Fruit fly (Drosophila melanogaster) whole organism, pupa: ENCODE measurements around the gene CG4960.

ENCODE experiments used
- CG13204 ChIP-seq: fragments of 200-800 bp; sonication (Bioruptor generic); optimal IDR thresholded peaks from 2 replicates; lab custom pipeline; 2018; ENCODE audit warnings: missing biosample characterization, mild to moderate bottlenecking, missing genetic modification characterization, moderate library complexity
- CG14655 ChIP-seq: fragments of 200-800 bp; sonication (Bioruptor generic); optimal IDR thresholded peaks from 3 replicates; lab custom pipeline; 2017; ENCODE audit warnings: mild to moderate bottlenecking, missing biosample characterization, missing genetic modification reagents, missing genetic modification characterization
- CG15710 ChIP-seq: fragments of 200-800 bp; sonication (Bioruptor generic); optimal IDR thresholded peaks from 2 replicates; lab custom pipeline; 2018; ENCODE audit warnings: missing biosample characterization, mild to moderate bottlenecking, missing genetic modification characterization, moderate library complexity
- CG17806 ChIP-seq: fragments of 200-800 bp; sonication (Bioruptor generic); optimal IDR thresholded peaks from 2 replicates; lab custom pipeline; 2018; ENCODE audit warnings: missing biosample characterization, mild to moderate bottlenecking, missing genetic modification characterization, moderate library complexity
- CG32121 ChIP-seq: fragments of 200-800 bp; sonication (Bioruptor generic); IDR thresholded peaks from 2 replicates; pipeline ENCODE4 v1.3.6; 2022; ENCODE audit warnings: missing biosample characterization, missing genetic modification characterization
- CG8159 ChIP-seq: fragments of 200-800 bp; sonication (Bioruptor generic); optimal IDR thresholded peaks from 3 replicates; lab custom pipeline; 2018; ENCODE audit warnings: missing biosample characterization, mild to moderate bottlenecking, missing genetic modification characterization, moderate library complexity
- CG8301 ChIP-seq: fragments of 200-800 bp; sonication (Bioruptor generic); optimal IDR thresholded peaks from 2 replicates; lab custom pipeline; 2018; ENCODE audit warnings: missing biosample characterization, mild to moderate bottlenecking, missing genetic modification characterization
- D1 ChIP-seq: fragments of 200-800 bp; sonication (Bioruptor generic); optimal IDR thresholded peaks from 2 replicates; lab custom pipeline; 2018; ENCODE audit warnings: missing biosample characterization, mild to moderate bottlenecking, missing genetic modification characterization, moderate library complexity
- Ets98B ChIP-seq: fragments of 200-800 bp; sonication (Bioruptor generic); IDR thresholded peaks from 2 replicates; pipeline ENCODE4 v1.3.6; 2022; ENCODE audit warnings: missing biosample characterization, missing genetic modification characterization
- Pif1A ChIP-seq: fragments of 200-800 bp; sonication (Bioruptor generic); optimal IDR thresholded peaks from 3 replicates; lab custom pipeline; 2016; ENCODE audit warnings: missing biosample characterization, missing genetic modification characterization
- Pif1B ChIP-seq: fragments of 200-800 bp; sonication (Bioruptor generic); optimal IDR thresholded peaks from 3 replicates; lab custom pipeline; 2016; ENCODE audit warnings: missing biosample characterization, missing genetic modification characterization
- fd96Ca ChIP-seq: fragments of 200-800 bp; sonication (Bioruptor generic); IDR thresholded peaks from 3 replicates; pipeline ENCODE4 v1.3.6; 2022; ENCODE audit warnings: missing biosample characterization, missing genetic modification characterization
- gl ChIP-seq: fragments of 200-800 bp; sonication (Bioruptor generic); optimal IDR thresholded peaks from 2 replicates; lab custom pipeline; 2018; ENCODE audit warnings: missing biosample characterization, mild to moderate bottlenecking, missing genetic modification characterization
- rn ChIP-seq: fragments of 200-800 bp; sonication (Bioruptor generic); IDR thresholded peaks from 2 replicates; pipeline ENCODE4 v1.3.6; 2022; ENCODE audit warnings: missing biosample characterization, missing genetic modification characterization

DNA sequence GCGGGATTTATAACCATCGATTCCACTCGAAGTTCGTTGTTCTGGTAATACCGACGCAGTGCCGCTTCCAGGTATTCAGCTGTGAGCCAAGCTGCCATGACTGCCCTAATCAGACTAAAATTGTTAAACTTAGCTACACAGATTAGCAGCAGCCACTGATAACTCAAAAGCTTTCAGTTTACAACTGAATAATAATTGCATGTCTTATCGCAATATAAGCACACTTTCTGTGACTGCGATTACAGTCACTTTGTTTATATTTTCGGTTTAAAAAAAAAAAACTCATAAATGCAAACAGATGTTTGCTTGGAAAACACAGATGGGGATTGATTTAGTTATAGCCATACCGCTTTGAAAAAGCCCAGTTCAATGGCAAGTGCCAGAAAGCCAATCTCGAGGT is 2.3 kb upstream of the CG4960 start, which contains the start of gene CG31380:
- TF ChIP-seq CG13204 (GFP tag; lab: Kevin White, UChicago): no peak
- TF ChIP-seq CG8159 (tag; lab: Kevin White, UChicago): no peak
- TF ChIP-seq gl (tag; lab: Kevin White, UChicago): no peak
- TF ChIP-seq D1: no peak
- no peak for TF ChIP-seq CG8301 (tag; lab: Kevin White, UChicago)
- no peak for TF ChIP-seq CG32121 (GFP tag; lab: Robert Waterston, UW)
- TF ChIP-seq Pif1B (GFP tag; lab: Kevin White, UChicago): no peak
- no peak for TF ChIP-seq CG17806 (tag; lab: Kevin White, UChicago)
- no peak for TF ChIP-seq rn
- TF ChIP-seq fd96Ca: no peak
- TF ChIP-seq CG15710 (tag; lab: Kevin White, UChicago): no peak
- no peak for TF ChIP-seq CG14655 (GFP tag; lab: Kevin White, UChicago)
- no peak for TF ChIP-seq Pif1A (GFP tag; lab: Kevin White, UChicago)
- no peak for TF ChIP-seq Ets98B (GFP tag; lab: Robert Waterston, UW)
